Fruit fly (Drosophila melanogaster): ENCODE measurements around the gene rtp.

dm6 chr3R:5283360-5283963 is 46.3 kb upstream of the rtp start:
- TF ChIP-seq CG8478 (optimal IDR thresholded peaks at IDR 0.05), result no peak
- TF ChIP-seq Dll (optimal IDR thresholded peaks at IDR 0.05), result no peak
- no peak for TF ChIP-seq usp (GFP tag; optimal IDR thresholded peaks at IDR 0.05)
- TF ChIP-seq pan (optimal IDR thresholded peaks at IDR 0.05), result no peak
